Fruit fly (Drosophila melanogaster) whole organism, embryonic: ENCODE measurements around the gene CG7156.

Experiments
- CG10543 ChIP-seq: fragments of 200-800 bp; sonication (Bioruptor generic); optimal IDR thresholded peaks from 3 replicates; lab custom pipeline; 2017; ENCODE audit warnings: missing biosample characterization, mild to moderate bottlenecking, missing genetic modification characterization, moderate library complexity
- CG12219 ChIP-seq: fragments of 200-800 bp; sonication (Bioruptor generic); optimal IDR thresholded peaks from 3 replicates; lab custom pipeline; 2018; ENCODE audit warnings: missing biosample characterization, mild to moderate bottlenecking, missing genetic modification characterization
- CG14965 ChIP-seq: fragments of 200-800 bp; sonication (Bioruptor generic); optimal IDR thresholded peaks from 2 replicates; lab custom pipeline; 2016; ENCODE audit warnings: missing biosample characterization, missing genetic modification characterization, borderline replicate concordance
- CG1529 ChIP-seq: fragments of 200-800 bp; sonication (Bioruptor generic); optimal IDR thresholded peaks from 3 replicates; lab custom pipeline; 2018; ENCODE audit warnings: missing biosample characterization, missing genetic modification characterization
- CG15479 ChIP-seq: fragments of 200-800 bp; sonication (Bioruptor generic); optimal IDR thresholded peaks from 3 replicates; lab custom pipeline; 2019; ENCODE audit warnings: missing biosample characterization, mild to moderate bottlenecking, missing genetic modification characterization, moderate library complexity
- CG15601 ChIP-seq: fragments of 200-800 bp; sonication (Bioruptor generic); optimal IDR thresholded peaks from 3 replicates; lab custom pipeline; 2019; ENCODE audit warnings: missing biosample characterization, mild to moderate bottlenecking, missing genetic modification characterization, moderate library complexity
- CG17361 ChIP-seq: fragments of 200-800 bp; sonication (Bioruptor generic); IDR thresholded peaks from 3 replicates; pipeline ENCODE4 v1.3.6; 2022; ENCODE audit warnings: missing biosample characterization, missing genetic modification characterization
- CG18476 ChIP-seq: fragments of 200-800 bp; sonication (Bioruptor generic); optimal IDR thresholded peaks from 2 replicates; lab custom pipeline; 2016; ENCODE audit warnings: missing biosample characterization, mild to moderate bottlenecking, missing genetic modification characterization
- CG31441 ChIP-seq: fragments of 200-800 bp; sonication (Bioruptor generic); IDR thresholded peaks from 2 replicates; pipeline ENCODE4 v1.3.6; 2022; ENCODE audit warnings: missing biosample characterization, missing genetic modification characterization
- CG32772 ChIP-seq: fragments of 200-800 bp; sonication (Bioruptor generic); IDR thresholded peaks from 2 replicates; pipeline ENCODE4 v1.3.6; 2022; ENCODE audit warnings: missing biosample characterization, missing genetic modification characterization
- CG3407 ChIP-seq: fragments of 200-800 bp; sonication (Bioruptor generic); optimal IDR thresholded peaks from 2 replicates; lab custom pipeline; 2018; ENCODE audit warnings: missing biosample characterization, mild to moderate bottlenecking, missing genetic modification characterization
- CG4730 ChIP-seq: fragments of 200-800 bp; sonication (Bioruptor generic); IDR thresholded peaks from 2 replicates; pipeline ENCODE4 v1.3.6; 2022; ENCODE audit warnings: missing biosample characterization, missing genetic modification characterization
- CG6272 ChIP-seq: fragments of 200-800 bp; sonication (Bioruptor generic); IDR thresholded peaks from 2 replicates; pipeline ENCODE4 v1.3.6; 2022; ENCODE audit warnings: missing biosample characterization, missing genetic modification characterization
- CG6689 ChIP-seq: fragments of 200-800 bp; sonication (Bioruptor generic); IDR thresholded peaks from 2 replicates; pipeline ENCODE4 v1.3.6; 2022; ENCODE audit warnings: missing biosample characterization, missing genetic modification characterization
- CG6854 ChIP-seq: fragments of 200-800 bp; sonication (Bioruptor generic); optimal IDR thresholded peaks from 3 replicates; lab custom pipeline; 2017; ENCODE audit warnings: missing biosample characterization, mild to moderate bottlenecking, missing genetic modification characterization
- CG9817 ChIP-seq: fragments of 200-800 bp; sonication (Bioruptor generic); optimal IDR thresholded peaks from 2 replicates; lab custom pipeline; 2018; ENCODE audit warnings: missing biosample characterization, mild to moderate bottlenecking, missing genetic modification characterization, moderate library complexity
- Dip3 ChIP-seq: fragments of 200-800 bp; sonication (Bioruptor generic); optimal IDR thresholded peaks from 3 replicates; lab custom pipeline; 2016; ENCODE audit warnings: missing biosample characterization, missing genetic modification characterization
- Doc3 ChIP-seq: fragments of 200-800 bp; sonication (Bioruptor generic); IDR thresholded peaks from 3 replicates; pipeline ENCODE4 v1.3.6; 2022; ENCODE audit warnings: missing biosample characterization, missing genetic modification characterization; ENCODE audit not compliant: partially characterized antibody
- Dp ChIP-seq: fragments of 200-800 bp; sonication (Bioruptor generic); optimal IDR thresholded peaks from 2 replicates; lab custom pipeline; 2018; ENCODE audit warnings: missing biosample characterization, mild to moderate bottlenecking, missing genetic modification characterization, moderate library complexity
- Drgx ChIP-seq: fragments of 200-800 bp; sonication (Bioruptor generic); IDR thresholded peaks from 2 replicates; pipeline ENCODE4 v1.3.6; 2022; ENCODE audit warnings: missing biosample characterization, missing genetic modification characterization
- HLHmδ ChIP-seq: fragments of 200-800 bp; sonication (Bioruptor generic); optimal IDR thresholded peaks from 2 replicates; lab custom pipeline; 2018; ENCODE audit warnings: missing biosample characterization, mild to moderate bottlenecking, missing genetic modification characterization, moderate library complexity
- HmgZ ChIP-seq: fragments of 200-800 bp; sonication (Bioruptor generic); optimal IDR thresholded peaks from 2 replicates; lab custom pipeline; 2018; ENCODE audit warnings: missing biosample characterization, mild to moderate bottlenecking, missing genetic modification characterization
- Hr3 ChIP-seq: fragments of 200-800 bp; sonication (Bioruptor generic); optimal IDR thresholded peaks from 3 replicates; lab custom pipeline; 2016; ENCODE audit warnings: missing biosample characterization, missing genetic modification characterization
- Hr39 ChIP-seq: fragments of >200 bp; optimal IDR thresholded peaks from 2 replicates; lab custom pipeline; 2017
- Lhr ChIP-seq: fragments of 200-800 bp; sonication (Bioruptor generic); optimal IDR thresholded peaks from 3 replicates; lab custom pipeline; 2017; ENCODE audit warnings: mild to moderate bottlenecking, missing biosample characterization, missing genetic modification reagents, missing genetic modification characterization
- Xrp1 ChIP-seq: fragments of 200-800 bp; sonication (Bioruptor generic); IDR thresholded peaks from 2 replicates; pipeline ENCODE4 v1.3.6; 2022; ENCODE audit warnings: missing biosample characterization, missing genetic modification characterization
- amos ChIP-seq: fragments of 200-800 bp; sonication (Bioruptor generic); IDR thresholded peaks from 2 replicates; pipeline ENCODE4 v1.3.6; 2022; ENCODE audit warnings: missing biosample characterization, missing genetic modification characterization; ENCODE audit not compliant: partially characterized antibody
- bowl ChIP-seq: fragments of 200-800 bp; sonication (Bioruptor generic); IDR thresholded peaks from 2 replicates; pipeline ENCODE4 v1.3.6; 2022; ENCODE audit warnings: missing biosample characterization, missing genetic modification characterization
- croc ChIP-seq: fragments of 200-800 bp; sonication (Bioruptor generic); conservative IDR thresholded peaks from 3 replicates; pipeline ENCODE4 v1.3.6; 2022; ENCODE audit warnings: missing biosample characterization, missing genetic modification characterization
- emc ChIP-seq: fragments of 200-800 bp; sonication (Bioruptor generic); optimal IDR thresholded peaks from 2 replicates; lab custom pipeline; 2016; ENCODE audit warnings: missing biosample characterization, missing genetic modification characterization
- fu2 ChIP-seq: fragments of 200-800 bp; sonication (Bioruptor generic); optimal IDR thresholded peaks from 2 replicates; lab custom pipeline; 2016; ENCODE audit warnings: missing biosample characterization, missing genetic modification characterization
- gcm ChIP-seq: fragments of 200-800 bp; sonication (Bioruptor generic); optimal IDR thresholded peaks from 2 replicates; lab custom pipeline; 2019; ENCODE audit warnings: missing biosample characterization, mild to moderate bottlenecking, missing genetic modification characterization, moderate library complexity
- gem ChIP-seq: fragments of 200-800 bp; sonication (Bioruptor generic); optimal IDR thresholded peaks from 2 replicates; lab custom pipeline; 2019; ENCODE audit warnings: missing biosample characterization, mild to moderate bottlenecking, missing genetic modification characterization, moderate library complexity
- grau ChIP-seq: fragments of 200-800 bp; optimal IDR thresholded peaks from 3 replicates; lab custom pipeline; 2019; ENCODE audit warnings: missing biosample characterization, mild to moderate bottlenecking, missing genetic modification characterization, moderate library complexity
- gro ChIP-seq: fragments of 200-800 bp; sonication (Bioruptor generic); optimal IDR thresholded peaks from 2 replicates; lab custom pipeline; 2016; ENCODE audit warnings: missing biosample characterization, missing genetic modification characterization
- ham ChIP-seq: fragments of 200-800 bp; sonication (Bioruptor generic); IDR thresholded peaks from 2 replicates; pipeline ENCODE4 v1.3.6; 2022; ENCODE audit warnings: missing biosample characterization, missing genetic modification characterization
- ind ChIP-seq: fragments of 200-800 bp; sonication (Bioruptor generic); optimal IDR thresholded peaks from 3 replicates; lab custom pipeline; 2016; ENCODE audit warnings: missing biosample characterization, missing genetic modification characterization
- jing ChIP-seq: fragments of 200-800 bp; sonication (Bioruptor generic); optimal IDR thresholded peaks from 2 replicates; lab custom pipeline; 2018; ENCODE audit warnings: missing biosample characterization, mild to moderate bottlenecking, missing genetic modification characterization
- lilli ChIP-seq: fragments of 200-800 bp; sonication (Bioruptor generic); optimal IDR thresholded peaks from 3 replicates; lab custom pipeline; 2016; ENCODE audit warnings: missing biosample characterization, missing genetic modification characterization
- mam ChIP-seq: fragments of 200-800 bp; sonication (Bioruptor generic); optimal IDR thresholded peaks from 3 replicates; lab custom pipeline; 2016; ENCODE audit warnings: missing biosample characterization, missing genetic modification characterization
- mirr ChIP-seq: fragments of 200-800 bp; sonication (Bioruptor generic); optimal IDR thresholded peaks from 3 replicates; lab custom pipeline; 2018; ENCODE audit warnings: missing biosample characterization, mild to moderate bottlenecking, missing genetic modification characterization
- mld ChIP-seq: fragments of 200-800 bp; sonication (Bioruptor generic); IDR thresholded peaks from 3 replicates; pipeline ENCODE4 v1.3.6; 2022; ENCODE audit warnings: missing biosample characterization, missing genetic modification characterization; ENCODE audit not compliant: partially characterized antibody
- nom ChIP-seq: fragments of 200-800 bp; sonication (Bioruptor generic); optimal IDR thresholded peaks from 2 replicates; lab custom pipeline; 2017; ENCODE audit warnings: missing biosample characterization, missing genetic modification characterization, mild to moderate bottlenecking, moderate library complexity, missing genetic modification reagents
- peb ChIP-seq: fragments of 200-800 bp; sonication (Bioruptor generic); IDR thresholded peaks from 2 replicates; pipeline ENCODE4 v1.3.6; 2022; ENCODE audit warnings: missing biosample characterization, missing genetic modification characterization
- pho ChIP-seq: fragments of 200-800 bp; sonication (Bioruptor generic); optimal IDR thresholded peaks from 2 replicates; lab custom pipeline; 2016; ENCODE audit warnings: missing biosample characterization, missing genetic modification characterization
- phol ChIP-seq: fragments of 200-800 bp; sonication (Bioruptor generic); optimal IDR thresholded peaks from 3 replicates; lab custom pipeline; 2018; ENCODE audit warnings: missing biosample characterization, mild to moderate bottlenecking, missing genetic modification characterization, moderate library complexity
- prd ChIP-seq, 3 experiments: fragments of >200 bp in 2 of 3; fragments of 200-800 bp in 1 of 3; sonication (Bioruptor generic) in 1 of 3; optimal IDR thresholded peaks in 2 of 3; IDR thresholded peaks in 1 of 3; 2 replicates in 2 of 3; 3 replicates in 1 of 3; pipeline versions ENCODE4 v1.3.6 to Lab custom; 2017 to 2022; ENCODE audit warnings: missing biosample characterization in 1 of 3, missing genetic modification characterization in 1 of 3
- ranshi ChIP-seq: fragments of 200-800 bp; sonication (Bioruptor generic); IDR thresholded peaks from 2 replicates; pipeline ENCODE4 v1.3.6; 2022; ENCODE audit warnings: missing biosample characterization, missing genetic modification characterization
- sr ChIP-seq: fragments of 200-800 bp; sonication (Bioruptor generic); IDR thresholded peaks from 3 replicates; pipeline ENCODE4 v1.3.6; 2022; ENCODE audit warnings: missing biosample characterization, missing genetic modification characterization
- wek ChIP-seq: fragments of 200-800 bp; sonication (Bioruptor generic); optimal IDR thresholded peaks from 3 replicates; lab custom pipeline; 2018; ENCODE audit warnings: missing biosample characterization, mild to moderate bottlenecking, missing genetic modification characterization, moderate library complexity
- zfh2 ChIP-seq: fragments of 200-800 bp; sonication (Bioruptor generic); optimal IDR thresholded peaks from 2 replicates; lab custom pipeline; 2016; ENCODE audit warnings: missing biosample characterization, missing genetic modification characterization

CG7156 gene

DNA sequence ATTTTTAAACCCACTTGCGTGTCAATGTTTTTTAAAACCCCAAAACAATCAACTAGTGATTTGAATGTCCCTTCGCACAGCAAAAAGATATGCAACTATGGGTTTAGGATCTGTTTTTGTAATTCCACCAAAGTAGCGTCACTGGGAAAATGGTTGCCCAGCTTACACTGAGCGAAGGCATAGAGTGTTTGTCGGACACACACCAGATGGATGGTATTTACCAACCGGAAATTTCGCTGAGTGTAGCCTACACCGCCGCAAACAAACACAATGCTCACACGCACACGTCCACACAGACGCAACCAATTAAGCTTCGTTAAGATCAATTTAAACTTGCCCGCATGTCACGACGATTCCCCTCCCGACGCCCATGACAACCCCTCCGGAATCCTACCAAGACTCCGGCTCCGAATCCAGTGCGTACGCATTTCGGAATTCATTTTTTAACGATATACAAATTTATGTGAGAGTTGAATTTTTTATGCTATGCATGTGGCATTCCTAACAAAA lies 13.2 kb downstream of the CG7156 start (continued):
- no peak for TF ChIP-seq CG3407 (GFP tag; lab: Kevin White, UChicago)
- TF ChIP-seq prd (optimal IDR thresholded peaks at IDR 0.05; lab: Kevin White, UChicago) = no peak
- 0 out of 3 replicates have a peak, but pooled peaks have one; percentile 31 for TF ChIP-seq prd (GFP tag; IDR thresholded peaks at IDR 0.05; lab: Robert Waterston, UW)
- TF ChIP-seq CG10543 = peak; percentile 19
- no peak for TF ChIP-seq pho (GFP tag; lab: Kevin White, UChicago)
- TF ChIP-seq CG18476 (GFP tag; lab: Kevin White, UChicago) = no peak
- TF ChIP-seq grau (tag; lab: Kevin White, UChicago) = no peak
- TF ChIP-seq Lhr (GFP tag; lab: Kevin White, UChicago) = no peak
- no peak for TF ChIP-seq Hr3 (GFP tag; lab: Kevin White, UChicago)
- TF ChIP-seq HmgZ (tag; lab: Kevin White, UChicago) = no peak
- TF ChIP-seq CG12219 = no peak
- no peak for TF ChIP-seq nom (GFP tag; lab: Kevin White, UChicago)
- no peak for TF ChIP-seq ind (GFP tag; lab: Kevin White, UChicago)
- TF ChIP-seq CG1529 (GFP tag; lab: Kevin White, UChicago) = no peak
- no peak for TF ChIP-seq fu2 (GFP tag; lab: Kevin White, UChicago)
- no peak for TF ChIP-seq CG9817 (tag; lab: Kevin White, UChicago)
- 0 out of 2 replicates have a peak, but pooled peaks have one; percentile 18 for TF ChIP-seq Xrp1 (GFP tag; lab: Robert Waterston, UW)
- peak; percentile 6 for TF ChIP-seq mam
- TF ChIP-seq ranshi (GFP tag; lab: Robert Waterston, UW) = 0 out of 2 replicates have a peak, but pooled peaks have one; percentile 21
- no peak for TF ChIP-seq wek (GFP tag; lab: Kevin White, UChicago)
- no peak for TF ChIP-seq CG6689 (GFP tag; lab: Robert Waterston, UW)
- no peak for TF ChIP-seq Hr39 (lab: Kevin White, UChicago)
- TF ChIP-seq CG15601 (tag; lab: Kevin White, UChicago) = no peak
- no peak for TF ChIP-seq CG17361 (GFP tag; lab: Robert Waterston, UW)
- no peak for TF ChIP-seq CG6854 (GFP tag; lab: Kevin White, UChicago)
- no peak for TF ChIP-seq mld
- TF ChIP-seq peb (GFP tag; lab: Robert Waterston, UW) = no peak
- no peak for TF ChIP-seq jing
- no peak for TF ChIP-seq sr
- 0 out of 2 replicates have a peak, but pooled peaks have one; percentile 20 for TF ChIP-seq bowl (GFP tag; lab: Robert Waterston, UW)
- TF ChIP-seq Dip3 (GFP tag; lab: Kevin White, UChicago) = no peak
- TF ChIP-seq gcm (GFP tag; lab: Kevin White, UChicago) = peak; percentile 70
- no peak for TF ChIP-seq ham (GFP tag; lab: Robert Waterston, UW)
- no peak for TF ChIP-seq phol (tag; lab: Kevin White, UChicago)
- no peak for TF ChIP-seq mirr (GFP tag; lab: Kevin White, UChicago)
- TF ChIP-seq amos = no peak
- TF ChIP-seq CG6272 (GFP tag; lab: Robert Waterston, UW) = no peak
- no peak for TF ChIP-seq Doc3 (GFP tag; lab: Robert Waterston, UW)
- TF ChIP-seq lilli (GFP tag; lab: Kevin White, UChicago) = no peak
- no peak for TF ChIP-seq CG31441 (GFP tag; lab: Robert Waterston, UW)
- no peak for TF ChIP-seq CG14965
- no peak for TF ChIP-seq gem (tag; lab: Kevin White, UChicago)
- TF ChIP-seq gro = no peak
- no peak for TF ChIP-seq CG4730 (GFP tag; lab: Robert Waterston, UW)
- no peak for TF ChIP-seq Dp (GFP tag; lab: Kevin White, UChicago)
- TF ChIP-seq CG15479 (GFP tag; lab: Kevin White, UChicago) = no peak
- no peak for TF ChIP-seq zfh2 (GFP tag; lab: Kevin White, UChicago)
- no peak for TF ChIP-seq emc (GFP tag; lab: Kevin White, UChicago)
- TF ChIP-seq croc (GFP tag; lab: Robert Waterston, UW) = no peak
- no peak for TF ChIP-seq HLHmδ (GFP tag; lab: Kevin White, UChicago)
- 0 out of 2 replicates have a peak, but pooled peaks have one; percentile 17 for TF ChIP-seq Drgx (GFP tag; lab: Robert Waterston, UW)
- TF ChIP-seq CG32772 (GFP tag; lab: Robert Waterston, UW) = no peak
